Worm (Caenorhabditis elegans): Measurements from ENCODE around the gene F31F4.17.

F31F4.17 gene

ce11 chrV:636281-636680 is 23.8 kb downstream of the F31F4.17 start, which contains the start of gene pals-31:
pals-31 (plus strand) TSS chrV:636581.
- no peak for TF ChIP-seq dao-5 (tag; optimal IDR thresholded peaks at IDR 0.05)
- TF ChIP-seq him-1 (tag; optimal IDR thresholded peaks at IDR 0.05), result no peak
- TF ChIP-seq W03F9.2 (tag; optimal IDR thresholded peaks at IDR 0.05), result no peak

DNA sequence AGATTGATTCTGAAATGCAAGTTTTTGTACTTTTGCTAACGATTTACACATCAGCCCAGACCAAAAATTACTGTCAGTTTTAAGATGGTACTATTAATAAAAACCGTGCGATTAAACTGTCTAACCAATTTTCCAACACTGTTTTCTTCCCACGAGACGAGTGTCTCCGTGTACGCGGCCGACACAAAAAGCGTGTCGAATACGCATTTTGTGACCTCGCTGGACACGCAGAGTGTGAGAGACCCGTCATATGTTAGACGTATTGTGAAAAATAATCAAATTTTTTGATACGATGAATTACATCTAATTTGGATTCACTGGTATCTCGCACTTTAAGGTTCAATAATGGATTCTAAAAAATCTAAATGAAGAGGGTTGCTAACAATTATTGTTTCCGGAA is 24.5 kb downstream of the F31F4.17 start:
- no peak for TF ChIP-seq W03F9.2 (tag; optimal IDR thresholded peaks at IDR 0.05)
- TF ChIP-seq him-1 (tag; optimal IDR thresholded peaks at IDR 0.05), result no peak
- TF ChIP-seq dao-5 (tag; optimal IDR thresholded peaks at IDR 0.05), result no peak

DNA sequence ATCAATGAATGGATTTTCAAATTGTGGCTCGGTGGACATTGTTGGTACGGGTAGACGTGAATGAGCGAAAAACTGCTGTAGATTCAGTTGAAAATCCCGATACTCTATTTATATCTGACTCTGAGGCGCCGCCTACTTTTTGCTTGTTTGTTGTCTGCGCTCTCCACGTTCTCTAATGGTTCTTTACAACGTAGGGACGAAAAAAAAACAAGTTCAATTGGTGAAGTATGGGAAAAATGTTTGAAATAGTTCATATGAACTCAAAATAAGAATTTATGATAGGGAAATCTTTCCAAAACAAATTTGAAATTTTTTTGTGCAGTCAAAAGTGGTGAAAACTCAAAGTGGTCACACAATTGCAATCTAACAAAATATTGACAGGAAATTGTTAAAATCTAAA is 25.3 kb downstream of the F31F4.17 start, which contains the start of gene F48G7.10:
TSS of gene F48G7.10 (minus strand) at position 101 of the 400 bp plus-strand sequence.
- TF ChIP-seq him-1 (tag; optimal IDR thresholded peaks at IDR 0.05) (no peak), W03F9.2 (tag; optimal IDR thresholded peaks at IDR 0.05) (no peak), dao-5 (tag; optimal IDR thresholded peaks at IDR 0.05) (no peak)

ce11 chrV:631832-632231 is 28.3 kb downstream of the F31F4.17 start:
- TF ChIP-seq W03F9.2 (tag; optimal IDR thresholded peaks at IDR 0.05) (no peak), dao-5 (tag; optimal IDR thresholded peaks at IDR 0.05) (no peak), him-1 (tag; optimal IDR thresholded peaks at IDR 0.05) (no peak)

DNA sequence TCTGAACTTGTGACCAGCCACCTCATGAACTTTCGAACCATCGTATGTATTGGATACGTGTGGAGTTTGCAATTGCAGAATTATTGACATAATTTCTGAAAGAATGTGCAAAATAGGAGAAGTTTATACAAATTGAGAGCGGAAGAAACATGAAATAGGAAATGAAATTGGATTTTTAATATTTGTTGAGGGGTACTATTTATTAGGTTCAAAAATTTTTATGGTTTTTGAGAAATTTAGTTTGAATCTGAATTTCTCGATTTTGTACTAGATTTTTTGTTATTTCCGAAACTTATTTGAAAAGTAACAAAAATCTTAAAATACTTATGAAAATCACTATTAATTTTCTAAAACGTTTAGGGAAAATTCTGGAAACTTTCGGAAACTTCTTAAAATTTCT is 31.6 kb downstream of the F31F4.17 start, which contains the start of gene F48G7.9:
TSS of gene F48G7.9 (minus strand) at position 101 of the 400 bp plus-strand sequence.
- TF ChIP-seq him-1 (tag; optimal IDR thresholded peaks at IDR 0.05), result no peak
- TF ChIP-seq dao-5 (tag; optimal IDR thresholded peaks at IDR 0.05), result no peak
- TF ChIP-seq W03F9.2 (tag; optimal IDR thresholded peaks at IDR 0.05), result no peak

DNA sequence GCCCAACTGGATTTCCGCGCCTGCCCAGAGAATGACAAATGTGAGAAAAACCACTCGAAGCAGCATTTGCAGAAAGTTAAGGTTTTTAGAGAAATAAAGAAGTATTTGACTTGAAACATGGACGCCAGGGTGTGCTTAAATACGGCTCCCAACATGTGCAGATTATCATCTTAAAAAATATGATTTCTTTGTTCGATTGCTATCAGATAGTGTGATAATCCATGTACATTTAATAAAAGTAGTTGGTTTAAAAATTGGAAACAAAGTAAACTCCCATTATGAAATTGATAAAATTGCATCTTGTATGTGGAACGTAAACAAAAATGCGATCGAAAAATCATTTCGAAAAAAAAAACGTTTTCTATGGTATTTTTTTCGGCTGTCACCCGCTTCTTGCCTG is 32.5 kb downstream of the F31F4.17 start, which contains the start of gene F48G7.8:
TSS of gene F48G7.8 (minus strand) at position 101 of the 400 bp plus-strand sequence.
- TF ChIP-seq him-1 (tag; optimal IDR thresholded peaks at IDR 0.05) (no peak), W03F9.2 (tag; optimal IDR thresholded peaks at IDR 0.05) (no peak), dao-5 (tag; optimal IDR thresholded peaks at IDR 0.05) (no peak)

DNA sequence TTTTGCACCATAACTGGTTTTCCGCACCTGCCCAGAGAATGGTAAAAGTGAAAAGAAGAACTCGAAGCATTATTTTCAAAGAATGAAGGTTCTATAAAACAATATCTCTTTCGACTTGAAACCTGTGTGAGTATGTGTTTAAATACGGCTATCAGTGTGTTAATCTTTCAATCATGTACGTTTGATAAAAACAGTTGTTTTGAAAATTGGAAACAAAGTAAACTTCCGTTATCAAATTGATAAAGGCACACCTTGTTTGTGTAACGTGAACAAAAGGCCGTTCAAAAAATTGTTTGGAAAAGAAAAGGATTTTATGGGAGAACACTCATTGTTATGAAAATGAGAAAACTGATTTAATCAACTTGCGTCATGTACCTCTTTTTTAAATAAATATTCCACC is 33.8 kb downstream of the F31F4.17 start, which contains the start of gene F48G7.7:
TSS of gene F48G7.7 (minus strand) at position 101 of the 400 bp plus-strand sequence.
- TF ChIP-seq him-1 (tag; optimal IDR thresholded peaks at IDR 0.05) (no peak), W03F9.2 (tag; optimal IDR thresholded peaks at IDR 0.05) (no peak), dao-5 (tag; optimal IDR thresholded peaks at IDR 0.05) (no peak)

- no peak for TF ChIP-seq him-1 (tag; optimal IDR thresholded peaks at IDR 0.05)
- no peak for TF ChIP-seq W03F9.2 (tag; optimal IDR thresholded peaks at IDR 0.05)
- no peak for TF ChIP-seq dao-5 (tag; optimal IDR thresholded peaks at IDR 0.05)
Measured at ce11 chrV:624922-625321, 35.2 kb downstream of the F31F4.17 start, which contains the start of gene srt-17. srt-17 (minus strand) TSS chrV:625022.

ce11 chrV:622902-623301 is 37.2 kb downstream of the F31F4.17 start, which contains the start of gene F48G7.5:
F48G7.5 (minus strand) TSS chrV:622935.
- TF ChIP-seq W03F9.2 (tag; optimal IDR thresholded peaks at IDR 0.05) (no peak), him-1 (tag; optimal IDR thresholded peaks at IDR 0.05) (no peak), dao-5 (tag; optimal IDR thresholded peaks at IDR 0.05) (no peak)

ce11 chrV:620987-621386 is 39.1 kb downstream of the F31F4.17 start:
- no peak for TF ChIP-seq W03F9.2 (tag; optimal IDR thresholded peaks at IDR 0.05)

ce11 chrV:619054-619453 is 41.1 kb downstream of the F31F4.17 start, which contains the start of gene F48G7.4:
F48G7.4 (plus strand) TSS chrV:619453.
- peak; percentile 36 for TF ChIP-seq W03F9.2 (tag; optimal IDR thresholded peaks at IDR 0.05)
- no peak for TF ChIP-seq dao-5 (tag; optimal IDR thresholded peaks at IDR 0.05)
- TF ChIP-seq him-1 (tag; optimal IDR thresholded peaks at IDR 0.05), result no peak

ce11 chrV:617917-618316 is 42.2 kb downstream of the F31F4.17 start:
- TF ChIP-seq W03F9.2 (tag; optimal IDR thresholded peaks at IDR 0.05) (no peak), dao-5 (tag; optimal IDR thresholded peaks at IDR 0.05) (no peak), him-1 (tag; optimal IDR thresholded peaks at IDR 0.05) (no peak)

DNA sequence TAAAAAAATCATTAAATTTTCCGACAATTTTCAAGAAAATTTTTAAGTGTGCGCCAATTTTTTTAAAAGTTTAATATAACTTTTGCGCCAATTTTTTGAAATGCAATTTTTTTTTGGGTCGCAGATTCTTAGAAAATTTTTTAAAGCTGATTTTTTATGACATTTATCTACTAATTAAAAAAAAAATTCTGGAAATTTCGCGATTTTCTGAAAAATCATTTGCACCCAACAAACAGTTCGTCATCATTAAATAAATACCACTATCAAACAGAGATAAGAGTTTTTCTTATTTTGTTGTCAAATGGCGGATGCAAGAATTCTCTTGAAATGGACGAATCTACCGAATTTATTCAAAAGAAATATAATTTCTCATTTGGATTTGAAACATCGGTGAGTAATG is 44.8 kb downstream of the F31F4.17 start, which contains the start of gene F48G7.13:
TSS of gene F48G7.13 (plus strand) at position 301 of the 400 bp plus-strand sequence.
- TF ChIP-seq W03F9.2 (tag; optimal IDR thresholded peaks at IDR 0.05), result no peak
- no peak for TF ChIP-seq him-1 (tag; optimal IDR thresholded peaks at IDR 0.05)
- no peak for TF ChIP-seq dao-5 (tag; optimal IDR thresholded peaks at IDR 0.05)

DNA sequence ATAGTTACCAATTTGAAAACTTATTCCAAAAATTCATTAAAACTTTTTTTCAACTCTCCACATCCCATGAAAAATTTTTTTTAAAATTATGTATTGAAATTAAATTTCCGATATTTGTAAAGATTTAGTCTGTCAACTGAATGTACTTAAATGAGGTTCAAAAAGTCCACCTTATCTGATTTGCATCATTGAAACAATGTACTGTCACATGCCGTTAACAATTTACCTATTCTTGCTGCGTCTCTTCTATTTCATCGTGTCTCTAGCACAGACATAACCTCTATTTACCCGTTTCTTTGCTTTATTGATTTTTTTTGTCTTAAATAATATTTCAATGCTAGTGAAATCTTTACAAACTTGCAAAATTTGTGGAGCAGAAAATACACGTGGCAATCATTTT is 49.9 kb downstream of the F31F4.17 start, which contains the start of gene nhr-90:
TSS of gene nhr-90 (plus strand) at position 296 of the 400 bp plus-strand sequence.
- TF ChIP-seq him-1 (tag; optimal IDR thresholded peaks at IDR 0.05), result no peak
- no peak for TF ChIP-seq W03F9.2 (tag; optimal IDR thresholded peaks at IDR 0.05)
- no peak for TF ChIP-seq dao-5 (tag; optimal IDR thresholded peaks at IDR 0.05)

DNA sequence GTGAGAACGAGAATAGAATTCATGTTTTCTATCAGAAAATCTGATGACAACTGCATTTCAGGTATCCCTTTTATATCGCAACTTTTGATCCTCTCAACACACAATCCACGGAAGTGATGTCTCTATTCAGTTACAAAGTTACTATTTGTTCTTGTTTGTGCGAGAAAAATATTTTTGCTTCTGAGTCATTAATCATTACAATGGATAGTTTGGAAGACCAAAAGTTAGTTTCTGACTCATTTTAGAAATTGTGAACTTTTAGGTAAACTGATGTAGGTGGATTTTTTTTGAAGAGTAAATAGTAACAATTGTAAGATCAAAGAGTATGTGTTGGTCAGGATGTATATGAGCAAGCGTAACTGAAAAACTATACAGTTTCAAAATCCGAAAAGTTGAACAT is 50.4 kb downstream of the F31F4.17 start, which contains the start of gene srlf-36:
TSS of gene srlf-36 (minus strand) at position 101 of the 400 bp plus-strand sequence.
- TF ChIP-seq W03F9.2 (tag; optimal IDR thresholded peaks at IDR 0.05) (no peak), dao-5 (tag; optimal IDR thresholded peaks at IDR 0.05) (no peak), him-1 (tag; optimal IDR thresholded peaks at IDR 0.05) (no peak)

Data from whole organism, L4/young adult.